Fruit fly (Drosophila melanogaster) whole organism, embryonic: ENCODE results near the gene Hsp70Aa.

Experiments
- Atf6 ChIP-seq: fragments of 200-800 bp; sonication (Bioruptor generic); IDR thresholded peaks from 2 replicates; pipeline ENCODE4 v1.3.6; 2022; ENCODE audit warnings: missing biosample characterization, missing genetic modification characterization
- CG10147 ChIP-seq: fragments of 200-800 bp; sonication (Bioruptor generic); optimal IDR thresholded peaks from 2 replicates; lab custom pipeline; 2019; ENCODE audit warnings: missing biosample characterization, mild to moderate bottlenecking, missing genetic modification characterization, moderate library complexity
- CG11723 ChIP-seq: fragments of 200-800 bp; sonication (Bioruptor generic); optimal IDR thresholded peaks from 2 replicates; lab custom pipeline; 2017; ENCODE audit warnings: missing biosample characterization, mild to moderate bottlenecking, missing genetic modification characterization
- CG15011 ChIP-seq: fragments of 200-800 bp; sonication (Bioruptor generic); optimal IDR thresholded peaks from 3 replicates; lab custom pipeline; 2018; ENCODE audit warnings: missing biosample characterization, mild to moderate bottlenecking, missing genetic modification characterization
- CG17359 ChIP-seq: fragments of 200-800 bp; sonication (Bioruptor generic); optimal IDR thresholded peaks from 3 replicates; lab custom pipeline; 2018; ENCODE audit warnings: missing biosample characterization, mild to moderate bottlenecking, missing genetic modification characterization, moderate library complexity
- CG17568 ChIP-seq: fragments of 200-800 bp; sonication (Bioruptor generic); optimal IDR thresholded peaks from 2 replicates; lab custom pipeline; 2018; ENCODE audit warnings: missing biosample characterization, mild to moderate bottlenecking, missing genetic modification characterization, moderate library complexity
- CG18262 ChIP-seq: fragments of 200-800 bp; optimal IDR thresholded peaks from 3 replicates; lab custom pipeline; 2019; ENCODE audit warnings: missing biosample characterization, mild to moderate bottlenecking, missing genetic modification characterization, moderate library complexity
- CG2712 ChIP-seq: fragments of 200-800 bp; optimal IDR thresholded peaks from 3 replicates; lab custom pipeline; 2019; ENCODE audit warnings: missing biosample characterization, mild to moderate bottlenecking, missing genetic modification characterization, moderate library complexity
- CG30403 ChIP-seq: fragments of 200-800 bp; sonication (Bioruptor generic); optimal IDR thresholded peaks from 3 replicates; lab custom pipeline; 2016; ENCODE audit warnings: missing biosample characterization, missing genetic modification characterization
- CG31441 ChIP-seq: fragments of 200-800 bp; sonication (Bioruptor generic); IDR thresholded peaks from 2 replicates; pipeline ENCODE4 v1.3.6; 2022; ENCODE audit warnings: missing biosample characterization, missing genetic modification characterization
- CG3163 ChIP-seq: fragments of 200-800 bp; sonication (Bioruptor generic); optimal IDR thresholded peaks from 3 replicates; lab custom pipeline; 2016; ENCODE audit warnings: missing biosample characterization, missing genetic modification characterization
- CG5180 ChIP-seq: fragments of 200-800 bp; sonication (Bioruptor generic); optimal IDR thresholded peaks from 3 replicates; lab custom pipeline; 2017; ENCODE audit warnings: missing biosample characterization, missing genetic modification characterization, mild to moderate bottlenecking, moderate library complexity, missing genetic modification reagents
- CG5953 ChIP-seq: fragments of 200-800 bp; sonication (Bioruptor generic); IDR thresholded peaks from 2 replicates; pipeline ENCODE4 v1.3.6; 2022; ENCODE audit warnings: missing biosample characterization, missing genetic modification characterization
- CG8944 ChIP-seq: fragments of 200-800 bp; sonication (Bioruptor generic); optimal IDR thresholded peaks from 3 replicates; lab custom pipeline; 2016; ENCODE audit warnings: missing biosample characterization, missing genetic modification characterization
- CG9437 ChIP-seq: fragments of 200-800 bp; sonication (Bioruptor generic); optimal IDR thresholded peaks from 2 replicates; lab custom pipeline; 2018; ENCODE audit warnings: missing biosample characterization, mild to moderate bottlenecking, missing genetic modification characterization
- CkIIα-i1 ChIP-seq: fragments of 200-800 bp; sonication (Bioruptor generic); IDR thresholded peaks from 2 replicates; pipeline ENCODE4 v1.3.6; 2022; ENCODE audit warnings: missing biosample characterization, missing genetic modification characterization
- Dad ChIP-seq: fragments of 200-800 bp; sonication (Bioruptor generic); optimal IDR thresholded peaks from 3 replicates; lab custom pipeline; 2016; ENCODE audit warnings: missing biosample characterization, missing genetic modification characterization
- Doc3 ChIP-seq: fragments of 200-800 bp; sonication (Bioruptor generic); IDR thresholded peaks from 3 replicates; pipeline ENCODE4 v1.3.6; 2022; ENCODE audit warnings: missing biosample characterization, missing genetic modification characterization; ENCODE audit not compliant: partially characterized antibody
- Elba2 ChIP-seq: fragments of 200-800 bp; sonication (Bioruptor generic); optimal IDR thresholded peaks from 3 replicates; lab custom pipeline; 2016; ENCODE audit warnings: missing biosample characterization, missing genetic modification characterization
- Fer1 ChIP-seq: fragments of 200-800 bp; sonication (Bioruptor generic); optimal IDR thresholded peaks from 2 replicates; lab custom pipeline; 2017; ENCODE audit warnings: missing biosample characterization, mild to moderate bottlenecking, missing genetic modification characterization
- H15 ChIP-seq: fragments of 200-800 bp; sonication (Bioruptor generic); IDR thresholded peaks from 3 replicates; pipeline ENCODE4 v1.3.6; 2022; ENCODE audit warnings: missing biosample characterization, missing genetic modification characterization
- HHEX ChIP-seq: fragments of 200-800 bp; sonication (Bioruptor generic); optimal IDR thresholded peaks from 3 replicates; lab custom pipeline; 2017; ENCODE audit warnings: missing biosample characterization, mild to moderate bottlenecking, missing genetic modification characterization, missing genetic modification reagents
- HLH3B ChIP-seq: fragments of 200-800 bp; sonication (Bioruptor generic); IDR thresholded peaks from 2 replicates; pipeline ENCODE4 v1.3.6; 2022; ENCODE audit warnings: missing biosample characterization, missing genetic modification characterization
- Hr39 ChIP-seq: fragments of >200 bp; optimal IDR thresholded peaks from 2 replicates; lab custom pipeline; 2017
- Mad ChIP-seq: fragments of 200-800 bp; sonication (Bioruptor generic); optimal IDR thresholded peaks from 2 replicates; lab custom pipeline; 2016; ENCODE audit warnings: missing biosample characterization, missing genetic modification characterization
- Nf-YA ChIP-seq: fragments of 200-800 bp; sonication (Bioruptor generic); IDR thresholded peaks from 2 replicates; pipeline ENCODE4 v1.3.6; 2022; ENCODE audit warnings: missing biosample characterization, missing genetic modification characterization
- NfI ChIP-seq: fragments of 200-800 bp; sonication (Bioruptor generic); optimal IDR thresholded peaks from 3 replicates; lab custom pipeline; 2018; ENCODE audit warnings: missing biosample characterization, mild to moderate bottlenecking, missing genetic modification characterization, moderate library complexity
- Pdp1 ChIP-seq, 2 experiments: fragments of 200-800 bp; sonication (Bioruptor generic); optimal IDR thresholded peaks; 3 replicates each; lab custom pipeline; 2016; ENCODE audit warnings: missing biosample characterization in 2 of 2, missing genetic modification characterization in 2 of 2, mild to moderate bottlenecking in 1 of 2, moderate library complexity in 1 of 2
- bab2 ChIP-seq: fragments of 200-800 bp; sonication (Bioruptor generic); optimal IDR thresholded peaks from 2 replicates; lab custom pipeline; 2016; ENCODE audit warnings: missing biosample characterization, missing genetic modification characterization
- br ChIP-seq: fragments of >200 bp; optimal IDR thresholded peaks from 2 replicates; lab custom pipeline; 2017
- croc ChIP-seq: fragments of 200-800 bp; sonication (Bioruptor generic); conservative IDR thresholded peaks from 3 replicates; pipeline ENCODE4 v1.3.6; 2022; ENCODE audit warnings: missing biosample characterization, missing genetic modification characterization
- eve ChIP-seq, 2 experiments: fragments of >200 bp; optimal IDR thresholded peaks; 2 replicates each; lab custom pipeline; 2017; ENCODE audit warnings: missing biosample characterization in 2 of 2, missing genetic modification characterization in 2 of 2
- exex ChIP-seq: fragments of 200-800 bp; sonication (Bioruptor generic); optimal IDR thresholded peaks from 4 replicates; lab custom pipeline; 2018; ENCODE audit warnings: missing biosample characterization, mild to moderate bottlenecking, missing genetic modification characterization, moderate library complexity
- ftz-f1 ChIP-seq: fragments of 200-800 bp; sonication (Bioruptor generic); optimal IDR thresholded peaks from 2 replicates; lab custom pipeline; 2016; ENCODE audit warnings: missing biosample characterization, missing genetic modification characterization
- ham ChIP-seq: fragments of 200-800 bp; sonication (Bioruptor generic); IDR thresholded peaks from 2 replicates; pipeline ENCODE4 v1.3.6; 2022; ENCODE audit warnings: missing biosample characterization, missing genetic modification characterization
- hbn ChIP-seq: fragments of 200-800 bp; sonication (Bioruptor generic); IDR thresholded peaks from 2 replicates; pipeline ENCODE4 v1.3.6; 2022; ENCODE audit warnings: missing biosample characterization, missing genetic modification characterization; ENCODE audit not compliant: partially characterized antibody
- her ChIP-seq: fragments of 200-800 bp; sonication (Bioruptor generic); optimal IDR thresholded peaks from 2 replicates; lab custom pipeline; 2016; ENCODE audit warnings: missing biosample characterization, missing genetic modification characterization
- mirr ChIP-seq: fragments of 200-800 bp; sonication (Bioruptor generic); optimal IDR thresholded peaks from 3 replicates; lab custom pipeline; 2018; ENCODE audit warnings: missing biosample characterization, mild to moderate bottlenecking, missing genetic modification characterization
- pan ChIP-seq, 4 experiments: fragments of >200 bp in 3 of 4; fragments of 200-800 bp in 1 of 4; sonication (Bioruptor generic) in 1 of 4; optimal IDR thresholded peaks in 3 of 4; IDR thresholded peaks in 1 of 4; 2 replicates each; pipeline versions ENCODE4 v1.3.6 to Lab custom; 2017 to 2022; ENCODE audit warnings: missing biosample characterization in 2 of 4, missing genetic modification characterization in 2 of 4, mixed read lengths in 1 of 4
- ro ChIP-seq: fragments of 200-800 bp; sonication (Bioruptor generic); IDR thresholded peaks from 2 replicates; pipeline ENCODE4 v1.3.6; 2022; ENCODE audit warnings: missing biosample characterization, missing genetic modification characterization
- sc ChIP-seq, 3 experiments: fragments of >200 bp in 2 of 3; fragments of 200-800 bp in 1 of 3; sonication (Bioruptor generic) in 1 of 3; optimal IDR thresholded peaks; 2 replicates in 2 of 3; 3 replicates in 1 of 3; lab custom pipeline; 2017; ENCODE audit warnings: mild to moderate bottlenecking in 1 of 3, missing biosample characterization in 1 of 3, missing genetic modification characterization in 1 of 3, missing genetic modification reagents in 1 of 3
- sens ChIP-seq: fragments of 200-800 bp; sonication (Bioruptor generic); peaks from one replicate; lab custom pipeline; 2016; ENCODE audit warnings: missing biosample characterization, missing genetic modification characterization
- sqz ChIP-seq: fragments of 200-800 bp; sonication (Bioruptor generic); optimal IDR thresholded peaks from 3 replicates; lab custom pipeline; 2018; ENCODE audit warnings: missing biosample characterization, mild to moderate bottlenecking, missing genetic modification characterization
- stwl ChIP-seq: fragments of 200-800 bp; sonication (Bioruptor generic); optimal IDR thresholded peaks from 3 replicates; lab custom pipeline; 2018; ENCODE audit warnings: missing biosample characterization, mild to moderate bottlenecking, missing genetic modification characterization, moderate library complexity
- sug ChIP-seq: fragments of 200-800 bp; optimal IDR thresholded peaks from 2 replicates; lab custom pipeline; 2019; ENCODE audit warnings: missing biosample characterization, mild to moderate bottlenecking, missing genetic modification characterization, moderate library complexity
- tap ChIP-seq: fragments of 200-800 bp; optimal IDR thresholded peaks from 3 replicates; lab custom pipeline; 2019; ENCODE audit warnings: missing biosample characterization, mild to moderate bottlenecking, missing genetic modification characterization, moderate library complexity
- z ChIP-seq: fragments of 200-800 bp; sonication (Bioruptor generic); IDR thresholded peaks from 3 replicates; pipeline ENCODE4 v1.3.6; 2022; ENCODE audit warnings: missing biosample characterization, missing genetic modification characterization
- zfh2 ChIP-seq: fragments of 200-800 bp; sonication (Bioruptor generic); optimal IDR thresholded peaks from 2 replicates; lab custom pipeline; 2016; ENCODE audit warnings: missing biosample characterization, missing genetic modification characterization

Gene Hsp70Aa

dm6 chr3R:11948903-11949358, 7.4 kb downstream of the Hsp70Aa start, which contains the start of gene Cad87A (continued):
- TF ChIP-seq Dad (no peak), her (GFP tag; lab: Kevin White, UChicago) (peak; percentile 21), CG11723 (GFP tag; lab: Kevin White, UChicago) (no peak), CG17568 (GFP tag; lab: Kevin White, UChicago) (peak; percentile 16), CG10147 (GFP tag; lab: Kevin White, UChicago) (no peak), ham (GFP tag; lab: Robert Waterston, UW) (no peak), sc (optimal IDR thresholded peaks at IDR 0.05; lab: Kevin White, UChicago) (no peak), sc (GFP tag; optimal IDR thresholded peaks at IDR 0.05; lab: Kevin White, UChicago) (no peak), Atf6 (GFP tag; lab: Robert Waterston, UW) (no peak), CG9437 (GFP tag; lab: Kevin White, UChicago) (peak; percentile 67), z (GFP tag; lab: Robert Waterston, UW) (no peak), bab2 (GFP tag; lab: Kevin White, UChicago) (no peak), HHEX (GFP tag; lab: Kevin White, UChicago) (peak; percentile 13), Doc3 (GFP tag; lab: Robert Waterston, UW) (no peak), HLH3B (GFP tag; lab: Robert Waterston, UW) (no peak), ftz-f1 (peak; percentile 60), CG15011 (GFP tag; lab: Kevin White, UChicago) (no peak), CkIIα-i1 (no peak), CG5180 (GFP tag; lab: Kevin White, UChicago) (peak; percentile 46), NfI (GFP tag; lab: Kevin White, UChicago) (no peak), exex (no peak), sens (GFP tag; lab: Kevin White, UChicago) (peak; percentile 77), zfh2 (GFP tag; lab: Kevin White, UChicago) (no peak), br (lab: Kevin White, UChicago) (no peak), sug (tag; lab: Kevin White, UChicago) (peak; percentile 20), Elba2 (GFP tag; lab: Kevin White, UChicago) (no peak), tap (tag; lab: Kevin White, UChicago) (peak; percentile 2), CG3163 (GFP tag; lab: Kevin White, UChicago) (peak; percentile 49), CG8944 (no peak), sqz (GFP tag; lab: Kevin White, UChicago) (peak; percentile 2), CG2712 (tag; lab: Kevin White, UChicago) (peak; percentile 28), CG17359 (peak; percentile 23), eve (GFP tag; optimal IDR thresholded peaks at IDR 0.05; lab: Kevin White, UChicago) (no peak), Fer1 (peak; percentile 41), H15 (GFP tag; lab: Robert Waterston, UW) (no peak), mirr (GFP tag; lab: Kevin White, UChicago) (peak; percentile 67), Hr39 (lab: Kevin White, UChicago) (no peak), ro (no peak), croc (GFP tag; lab: Robert Waterston, UW) (no peak), CG31441 (GFP tag; lab: Robert Waterston, UW) (no peak), CG18262 (tag; lab: Kevin White, UChicago) (peak; percentile 20), Mad (GFP tag; lab: Kevin White, UChicago) (no peak), stwl (tag; lab: Kevin White, UChicago) (peak; percentile 53), Pdp1 (GFP tag; optimal IDR thresholded peaks at IDR 0.05; lab: Kevin White, UChicago) (peak in 1 of 2 experiments; percentile 78), pan (optimal IDR thresholded peaks at IDR 0.05; lab: Kevin White, UChicago) (no peak), pan (GFP tag; optimal IDR thresholded peaks at IDR 0.05 in 1 of 2, IDR thresholded peaks at IDR 0.05 in 1 of 2) (no peak), Nf-YA (GFP tag; lab: Robert Waterston, UW) (no peak), CG5953 (GFP tag; lab: Robert Waterston, UW) (no peak), CG30403 (GFP tag; lab: Kevin White, UChicago) (no peak), hbn (GFP tag; lab: Robert Waterston, UW) (no peak)
- TF ChIP-seq, all 482 proteins: peak for 106
